Worm (Caenorhabditis elegans): ENCODE results near the gene F01E11.3.

ce11 chrX:6946789-6947188 is 20.4 kb upstream of the F01E11.3 start:
- TF ChIP-seq rnt-1 (tag; optimal IDR thresholded peaks at IDR 0.05) (no peak), nhr-11 (tag; optimal IDR thresholded peaks at IDR 0.05) (no peak), fkh-6 (tag; optimal IDR thresholded peaks at IDR 0.05) (no peak), ama-1 (optimal IDR thresholded peaks at IDR 0.05) (no peak), gmeb-2 (tag; optimal IDR thresholded peaks at IDR 0.05) (no peak), pat-9 (tag; optimal IDR thresholded peaks at IDR 0.05) (no peak), fkh-10 (GFP tag; optimal IDR thresholded peaks at IDR 0.05) (no peak), elt-4 (tag; optimal IDR thresholded peaks at IDR 0.05) (no peak), ceh-9 (tag; optimal IDR thresholded peaks at IDR 0.05) (no peak)
